Worm (Caenorhabditis elegans): ENCODE results near the gene clec-177.

clec-177 gene

DNA sequence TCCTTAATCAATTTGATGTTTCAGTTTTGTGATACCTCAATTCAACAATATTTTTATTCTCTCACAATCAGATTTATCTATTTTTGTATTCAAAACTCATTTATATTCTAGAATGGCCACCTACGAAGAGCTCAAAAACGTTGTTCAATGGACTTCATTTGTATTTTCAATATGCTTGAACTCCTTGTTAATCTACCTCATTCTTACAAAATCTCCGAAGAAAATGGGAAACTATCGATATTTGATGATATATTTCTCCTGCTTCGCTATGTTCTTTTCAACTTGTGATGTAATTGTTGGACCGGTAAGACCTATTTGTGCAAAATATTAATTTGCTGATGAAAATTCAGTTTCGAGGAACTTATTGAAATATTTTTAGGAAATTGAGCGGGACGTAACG is 25.7 kb upstream of the clec-177 start, which contains the start of gene str-164:
Gene str-164, plus strand, starts transcription at position 113 of the 400 bp plus-strand sequence.
- TF ChIP-seq unc-30 (tag; optimal IDR thresholded peaks at IDR 0.05) (no peak), efl-1 (optimal IDR thresholded peaks at IDR 0.05) (no peak), efl-1 (GFP tag; optimal IDR thresholded peaks at IDR 0.05 in 1 of 2) (peak in 1 of 2 experiments; percentile 76)

DNA sequence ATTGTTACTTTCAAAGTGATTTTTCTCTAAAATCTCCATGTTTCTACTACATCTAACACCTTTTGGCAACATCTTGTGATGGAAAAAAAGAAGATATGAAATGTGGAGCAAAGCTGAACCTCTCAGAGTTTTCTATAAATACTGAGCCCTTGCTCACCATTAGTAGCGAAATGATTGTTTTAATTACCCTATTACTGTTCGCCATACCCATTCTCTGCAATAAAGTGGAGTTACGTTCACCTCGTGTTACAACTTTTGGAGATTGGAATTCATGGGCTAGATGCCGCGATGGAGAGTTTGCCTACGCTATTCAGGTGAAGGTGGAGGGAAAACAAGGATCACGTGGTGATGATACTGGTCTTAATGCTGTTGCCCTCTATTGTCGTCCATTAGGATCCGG is 22.5 kb upstream of the clec-177 start, which contains the start of gene txt-3:
Gene txt-3, plus strand, starts transcription at position 125 of the 400 bp plus-strand sequence.
- TF ChIP-seq nhr-11 (tag; optimal IDR thresholded peaks at IDR 0.05) (no peak), unc-30 (tag; optimal IDR thresholded peaks at IDR 0.05) (no peak), elt-3 (tag; optimal IDR thresholded peaks at IDR 0.05) (no peak), nhr-237 (tag; optimal IDR thresholded peaks at IDR 0.05) (no peak), C16A3.4 (tag; optimal IDR thresholded peaks at IDR 0.05) (no peak), lin-39 (tag; optimal IDR thresholded peaks at IDR 0.05) (no peak), nhr-90 (tag; optimal IDR thresholded peaks at IDR 0.05; ENCODE audit: poor library complexity) (no peak), sox-4 (tag; optimal IDR thresholded peaks at IDR 0.05) (no peak), vab-15 (tag; optimal IDR thresholded peaks at IDR 0.05) (no peak), swsn-7 (tag; optimal IDR thresholded peaks at IDR 0.05) (no peak), sptf-1 (tag; optimal IDR thresholded peaks at IDR 0.05) (no peak), C34B4.2 (tag; optimal IDR thresholded peaks at IDR 0.05) (no peak), pax-3 (tag; optimal IDR thresholded peaks at IDR 0.05) (no peak), C04F5.9 (tag; optimal IDR thresholded peaks at IDR 0.05) (no peak), hpl-2 (GFP tag; optimal IDR thresholded peaks at IDR 0.05) (no peak)

DNA sequence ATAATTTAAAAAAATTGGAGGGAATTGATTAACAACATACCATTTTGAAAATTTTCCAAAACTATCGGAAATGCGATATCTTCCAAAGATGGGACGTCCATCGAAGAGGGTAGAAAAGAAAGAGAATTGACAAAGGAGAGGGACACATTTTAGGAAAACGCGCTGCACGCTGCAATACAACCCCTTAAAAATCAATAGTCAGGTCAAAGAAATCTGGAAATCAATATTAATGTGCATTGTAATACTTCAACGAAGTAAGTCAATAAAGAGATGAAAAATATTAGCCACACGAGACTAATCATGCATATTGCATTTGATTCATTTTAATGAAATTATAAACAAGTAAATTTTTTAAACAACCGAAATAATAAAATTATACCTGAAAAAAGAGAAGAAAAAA is 16.9 kb upstream of the clec-177 start, which contains the start of gene Y9C9A.13:
Gene Y9C9A.13, minus strand, starts transcription at position 101 of the 400 bp plus-strand sequence.
- no peak for TF ChIP-seq ceh-88 (GFP tag; IDR thresholded peaks at IDR 0.05)
- TF ChIP-seq lin-39 (tag; optimal IDR thresholded peaks at IDR 0.05), result no peak
- TF ChIP-seq ceh-63 (GFP tag; optimal IDR thresholded peaks at IDR 0.05), result no peak
- no peak for TF ChIP-seq pax-3 (tag; optimal IDR thresholded peaks at IDR 0.05)
- no peak for TF ChIP-seq C04F5.9 (tag; optimal IDR thresholded peaks at IDR 0.05)
- TF ChIP-seq skn-1 (tag; optimal IDR thresholded peaks at IDR 0.05), result no peak
- TF ChIP-seq alr-1 (tag; optimal IDR thresholded peaks at IDR 0.05; ENCODE audit: borderline replicate concordance), result no peak
- no peak for TF ChIP-seq ama-1 (optimal IDR thresholded peaks at IDR 0.05)
- no peak for TF ChIP-seq fos-1 (tag; optimal IDR thresholded peaks at IDR 0.05)
- TF ChIP-seq elt-2 (tag; optimal IDR thresholded peaks at IDR 0.05), result no peak
- TF ChIP-seq pag-3 (tag; optimal IDR thresholded peaks at IDR 0.05; ENCODE audit: borderline replicate concordance, insufficient read depth), result no peak
- no peak for TF ChIP-seq nhr-90 (tag; optimal IDR thresholded peaks at IDR 0.05; ENCODE audit: poor library complexity)
- no peak for TF ChIP-seq C16A3.4 (tag; optimal IDR thresholded peaks at IDR 0.05)
- no peak for TF ChIP-seq lin-13 (GFP tag; optimal IDR thresholded peaks at IDR 0.05)
- TF ChIP-seq irx-1 (tag; optimal IDR thresholded peaks at IDR 0.05), result no peak
- TF ChIP-seq fkh-10 (GFP tag; optimal IDR thresholded peaks at IDR 0.05), result no peak
- TF ChIP-seq elt-3 (tag; optimal IDR thresholded peaks at IDR 0.05), result no peak
- no peak for TF ChIP-seq fkh-8 (tag; optimal IDR thresholded peaks at IDR 0.05)
- TF ChIP-seq fkh-4 (tag; optimal IDR thresholded peaks at IDR 0.05; ENCODE audit: borderline replicate concordance), result no peak

DNA sequence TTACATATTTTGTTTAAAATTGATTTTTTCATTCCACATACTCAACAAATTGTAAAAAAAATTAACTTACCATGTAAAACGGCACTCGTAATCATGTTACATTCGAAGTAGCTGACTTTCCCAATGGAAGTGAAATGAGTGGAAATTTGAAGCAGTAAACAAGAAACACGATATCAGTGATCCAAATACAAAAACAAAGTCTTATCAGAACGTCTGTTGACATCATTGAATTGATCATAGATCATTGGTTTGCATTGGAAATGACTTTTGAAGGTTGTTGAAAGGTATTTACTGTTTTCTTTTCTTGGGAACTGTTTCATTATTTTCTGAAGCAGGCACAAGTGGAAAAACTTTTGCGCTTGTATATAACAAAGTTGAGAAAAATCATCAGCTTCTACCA is 10.4 kb upstream of the clec-177 start, which contains the start of gene Y9C9A.16:
Gene Y9C9A.16, minus strand, starts transcription at position 131 of the 400 bp plus-strand sequence.
- TF ChIP-seq lsy-2 (tag; optimal IDR thresholded peaks at IDR 0.05) (no peak), elt-3 (tag; optimal IDR thresholded peaks at IDR 0.05) (no peak), hlh-4 (tag; optimal IDR thresholded peaks at IDR 0.05) (no peak), Y116A8C.19 (tag; optimal IDR thresholded peaks at IDR 0.05; ENCODE audit: borderline replicate concordance) (no peak), lin-15B (tag; optimal IDR thresholded peaks at IDR 0.05) (no peak), sup-37 (GFP tag; optimal IDR thresholded peaks at IDR 0.05) (no peak), swsn-7 (tag; optimal IDR thresholded peaks at IDR 0.05) (no peak), fos-1 (tag; optimal IDR thresholded peaks at IDR 0.05) (no peak)
